Worm (Caenorhabditis elegans) whole organism, L4/young adult: ENCODE measurements around the gene R02E4.2.

Experiments
- W03F9.2 ChIP-seq: fragments of 150-350 bp; optimal IDR thresholded peaks from 2 replicates; lab custom pipeline; 2014; ENCODE audit warnings: missing biosample characterization, missing genetic modification characterization
- dao-5 ChIP-seq: sonication (generic microtip); optimal IDR thresholded peaks from 2 replicates; lab custom pipeline; 2016; ENCODE audit warnings: missing genotype, missing genetic modification characterization, moderate library complexity, missing compliant biosample characterization
- him-1 ChIP-seq: sonication (generic microtip); optimal IDR thresholded peaks from 2 replicates; lab custom pipeline; 2016; ENCODE audit warnings: missing genotype, missing genetic modification reagents, missing genetic modification characterization, missing compliant biosample characterization

- no peak for TF ChIP-seq dao-5 (tag; lab: Kevin White, UChicago)
- TF ChIP-seq W03F9.2 (tag; lab: Kevin White, UChicago): no peak
- no peak for TF ChIP-seq him-1 (tag; lab: Kevin White, UChicago)
Measured at ce11 chrX:4061968-4062367, 45.3 kb upstream of the R02E4.2 start.
